Fruit fly (Drosophila melanogaster) whole organism, embryonic: ENCODE data around the gene dmGlut.
A peak's percentile ranks its signal among the peaks of the same experiment; 100 is the strongest.

Experiments
- ATbp ChIP-seq: fragments of 200-800 bp; sonication (Bioruptor generic); optimal IDR thresholded peaks from 2 replicates; lab custom pipeline; 2017; ENCODE audit warnings: missing biosample characterization, mild to moderate bottlenecking, missing genetic modification characterization, missing genetic modification reagents
- Abd-B ChIP-seq: fragments of 200-800 bp; sonication (Bioruptor generic); optimal IDR thresholded peaks from 2 replicates; lab custom pipeline; 2018; ENCODE audit warnings: missing biosample characterization, mild to moderate bottlenecking, missing genetic modification characterization, moderate library complexity
- B-H2 ChIP-seq: fragments of 200-800 bp; sonication (Bioruptor generic); optimal IDR thresholded peaks from 2 replicates; lab custom pipeline; 2018; ENCODE audit warnings: missing biosample characterization, mild to moderate bottlenecking, missing genetic modification characterization
- Bgb ChIP-seq: fragments of 200-800 bp; sonication (Bioruptor generic); IDR thresholded peaks from 2 replicates; pipeline ENCODE4 v1.3.6; 2022; ENCODE audit warnings: missing biosample characterization, missing genetic modification characterization; ENCODE audit not compliant: partially characterized antibody
- CG1024 ChIP-seq: fragments of 200-800 bp; sonication (Bioruptor generic); IDR thresholded peaks from 2 replicates; pipeline ENCODE4 v1.3.6; 2022; ENCODE audit warnings: missing biosample characterization, missing genetic modification characterization
- CG10543 ChIP-seq: fragments of 200-800 bp; sonication (Bioruptor generic); optimal IDR thresholded peaks from 3 replicates; lab custom pipeline; 2017; ENCODE audit warnings: missing biosample characterization, mild to moderate bottlenecking, missing genetic modification characterization, moderate library complexity
- CG12104 ChIP-seq: fragments of 200-800 bp; sonication (Bioruptor generic); optimal IDR thresholded peaks from 3 replicates; lab custom pipeline; 2016; ENCODE audit warnings: missing biosample characterization, missing genetic modification characterization
- CG12299 ChIP-seq: fragments of 200-800 bp; sonication (Bioruptor generic); optimal IDR thresholded peaks from 2 replicates; lab custom pipeline; 2018; ENCODE audit warnings: missing biosample characterization, mild to moderate bottlenecking, missing genetic modification characterization
- CG12659 ChIP-seq: fragments of 200-800 bp; sonication (Bioruptor generic); optimal IDR thresholded peaks from 3 replicates; lab custom pipeline; 2017; ENCODE audit warnings: mild to moderate bottlenecking, missing biosample characterization, missing genetic modification reagents, missing genetic modification characterization
- CG12769 ChIP-seq: fragments of 200-800 bp; sonication (Bioruptor generic); optimal IDR thresholded peaks from 2 replicates; lab custom pipeline; 2019; ENCODE audit warnings: missing biosample characterization, mild to moderate bottlenecking, missing genetic modification characterization, moderate library complexity
- CG13287 ChIP-seq: fragments of 200-800 bp; sonication (Bioruptor generic); IDR thresholded peaks from 2 replicates; pipeline ENCODE4 v1.3.6; 2022; ENCODE audit warnings: missing biosample characterization, missing genetic modification characterization; ENCODE audit not compliant: partially characterized antibody
- CG1603 ChIP-seq: fragments of 200-800 bp; sonication (Bioruptor generic); optimal IDR thresholded peaks from 2 replicates; lab custom pipeline; 2019; ENCODE audit warnings: missing biosample characterization, mild to moderate bottlenecking, missing genetic modification characterization, moderate library complexity
- CG18764 ChIP-seq: fragments of 200-800 bp; sonication (Bioruptor generic); optimal IDR thresholded peaks from 3 replicates; lab custom pipeline; 2016; ENCODE audit warnings: missing biosample characterization, missing genetic modification characterization
- CG3163 ChIP-seq: fragments of 200-800 bp; sonication (Bioruptor generic); optimal IDR thresholded peaks from 3 replicates; lab custom pipeline; 2016; ENCODE audit warnings: missing biosample characterization, missing genetic modification characterization
- CG34224 ChIP-seq: fragments of 200-800 bp; sonication (Bioruptor generic); IDR thresholded peaks from 3 replicates; pipeline ENCODE4 v1.3.6; 2022; ENCODE audit warnings: missing biosample characterization, missing genetic modification characterization; ENCODE audit not compliant: partially characterized antibody
- CG34422 ChIP-seq: fragments of 200-800 bp; sonication (Bioruptor generic); IDR thresholded peaks from 3 replicates; pipeline ENCODE4 v1.3.6; 2022; ENCODE audit warnings: missing biosample characterization, missing genetic modification characterization
- CG43689 ChIP-seq: fragments of 200-800 bp; sonication (Bioruptor generic); IDR thresholded peaks from 2 replicates; pipeline ENCODE4 v1.3.6; 2022; ENCODE audit warnings: missing biosample characterization, missing genetic modification characterization
- CG6654 ChIP-seq: fragments of 200-800 bp; sonication (Bioruptor generic); optimal IDR thresholded peaks from 2 replicates; lab custom pipeline; 2017; ENCODE audit warnings: missing biosample characterization, mild to moderate bottlenecking, missing genetic modification characterization
- CG8281 ChIP-seq: fragments of 200-800 bp; sonication (Bioruptor generic); optimal IDR thresholded peaks from 2 replicates; lab custom pipeline; 2018; ENCODE audit warnings: missing biosample characterization, mild to moderate bottlenecking, missing genetic modification characterization, moderate library complexity
- CG8765 ChIP-seq: fragments of 200-800 bp; sonication (Bioruptor generic); IDR thresholded peaks from 2 replicates; pipeline ENCODE4 v1.3.6; 2022; ENCODE audit warnings: missing biosample characterization, missing genetic modification characterization
- Deaf1 ChIP-seq: fragments of 200-800 bp; optimal IDR thresholded peaks from 3 replicates; lab custom pipeline; 2019; ENCODE audit warnings: missing biosample characterization, mild to moderate bottlenecking, missing genetic modification characterization, moderate library complexity
- Dll ChIP-seq: fragments of 200-800 bp; sonication (Bioruptor generic); IDR thresholded peaks from 4 replicates; pipeline ENCODE4 v1.3.6; 2022; ENCODE audit warnings: missing biosample characterization, missing genetic modification characterization; ENCODE audit not compliant: partially characterized antibody
- ERR ChIP-seq: fragments of 200-800 bp; sonication (Bioruptor generic); optimal IDR thresholded peaks from 2 replicates; lab custom pipeline; 2016; ENCODE audit warnings: missing biosample characterization, missing genetic modification characterization
- Fer1 ChIP-seq: fragments of 200-800 bp; sonication (Bioruptor generic); optimal IDR thresholded peaks from 2 replicates; lab custom pipeline; 2017; ENCODE audit warnings: missing biosample characterization, mild to moderate bottlenecking, missing genetic modification characterization
- GATAe ChIP-seq: fragments of 200-800 bp; sonication (Bioruptor generic); conservative IDR thresholded peaks from 2 replicates; pipeline ENCODE4 v1.3.6; 2022; ENCODE audit warnings: missing biosample characterization, missing genetic modification characterization
- Lpt ChIP-seq: fragments of >200 bp; optimal IDR thresholded peaks from 2 replicates; lab custom pipeline; 2018; ENCODE audit warnings: missing biosample characterization, missing genetic modification characterization
- MBD-R2 ChIP-seq: fragments of 200-800 bp; sonication (Bioruptor generic); IDR thresholded peaks from 2 replicates; pipeline ENCODE4 v1.3.6; 2022; ENCODE audit warnings: missing biosample characterization, missing genetic modification characterization
- MESR4 ChIP-seq: fragments of 200-800 bp; sonication (Bioruptor generic); optimal IDR thresholded peaks from 2 replicates; lab custom pipeline; 2018; ENCODE audit warnings: missing biosample characterization, mild to moderate bottlenecking, missing genetic modification characterization, moderate library complexity
- Myb ChIP-seq: fragments of 200-800 bp; sonication (Bioruptor generic); optimal IDR thresholded peaks from 2 replicates; lab custom pipeline; 2016; ENCODE audit warnings: missing biosample characterization, missing genetic modification characterization
- Neu2 ChIP-seq: fragments of 200-800 bp; sonication (Bioruptor generic); optimal IDR thresholded peaks from 3 replicates; lab custom pipeline; 2016; ENCODE audit warnings: missing biosample characterization, missing genetic modification characterization, borderline replicate concordance
- Opbp ChIP-seq: fragments of 200-800 bp; sonication (Bioruptor generic); IDR thresholded peaks from 3 replicates; pipeline ENCODE4 v1.3.6; 2022; ENCODE audit warnings: missing biosample characterization, missing genetic modification characterization; ENCODE audit not compliant: partially characterized antibody
- Rx ChIP-seq: fragments of 200-800 bp; sonication (Bioruptor generic); IDR thresholded peaks from 2 replicates; pipeline ENCODE4 v1.3.6; 2022; ENCODE audit warnings: missing biosample characterization, missing genetic modification characterization
- abd-A ChIP-seq: fragments of 200-800 bp; sonication (Bioruptor generic); optimal IDR thresholded peaks from 3 replicates; lab custom pipeline; 2019; ENCODE audit warnings: missing biosample characterization, mild to moderate bottlenecking, missing genetic modification characterization, moderate library complexity
- ase ChIP-seq: fragments of 200-800 bp; sonication (Bioruptor generic); IDR thresholded peaks from 3 replicates; pipeline ENCODE4 v1.3.6; 2022; ENCODE audit warnings: missing biosample characterization, missing genetic modification characterization
- bbx ChIP-seq: fragments of 200-800 bp; sonication (Bioruptor generic); IDR thresholded peaks from 2 replicates; pipeline ENCODE4 v1.3.6; 2022; ENCODE audit warnings: missing biosample characterization, missing genetic modification characterization; ENCODE audit not compliant: partially characterized antibody
- cas ChIP-seq: fragments of 200-800 bp; sonication (Bioruptor generic); IDR thresholded peaks from 2 replicates; pipeline ENCODE4 v1.3.6; 2022; ENCODE audit warnings: missing biosample characterization, missing genetic modification characterization
- ci ChIP-seq: fragments of 200-800 bp; sonication (Bioruptor generic); IDR thresholded peaks from 3 replicates; pipeline ENCODE4 v1.3.6; 2022; ENCODE audit warnings: missing biosample characterization, missing genetic modification characterization
- eve ChIP-seq, 2 experiments: fragments of >200 bp; optimal IDR thresholded peaks; 2 replicates each; lab custom pipeline; 2017; ENCODE audit warnings: missing biosample characterization in 2 of 2, missing genetic modification characterization in 2 of 2
- fd102C ChIP-seq: fragments of 200-800 bp; sonication (Bioruptor generic); optimal IDR thresholded peaks from 2 replicates; lab custom pipeline; 2018; ENCODE audit warnings: missing biosample characterization, mild to moderate bottlenecking, missing genetic modification characterization, moderate library complexity
- gro ChIP-seq: fragments of 200-800 bp; sonication (Bioruptor generic); optimal IDR thresholded peaks from 2 replicates; lab custom pipeline; 2016; ENCODE audit warnings: missing biosample characterization, missing genetic modification characterization
- hb ChIP-seq: fragments of 200-800 bp; sonication (Bioruptor generic); IDR thresholded peaks from 3 replicates; pipeline ENCODE4 v1.3.6; 2022; ENCODE audit warnings: missing biosample characterization, missing genetic modification characterization; ENCODE audit not compliant: partially characterized antibody
- lbe ChIP-seq: fragments of 200-800 bp; sonication (Bioruptor generic); optimal IDR thresholded peaks from 2 replicates; lab custom pipeline; 2016; ENCODE audit warnings: missing biosample characterization, mild to moderate bottlenecking, missing genetic modification characterization
- nmo ChIP-seq: fragments of 200-800 bp; sonication (Bioruptor generic); optimal IDR thresholded peaks from 2 replicates; lab custom pipeline; 2018; ENCODE audit warnings: missing biosample characterization, mild to moderate bottlenecking, missing genetic modification characterization, moderate library complexity
- odd ChIP-seq: fragments of 200-800 bp; sonication (Bioruptor generic); optimal IDR thresholded peaks from 2 replicates; lab custom pipeline; 2017; ENCODE audit warnings: missing biosample characterization, mild to moderate bottlenecking, missing genetic modification characterization
- pzg ChIP-seq: fragments of 200-800 bp; sonication (Bioruptor generic); optimal IDR thresholded peaks from 3 replicates; lab custom pipeline; 2018; ENCODE audit warnings: missing biosample characterization, mild to moderate bottlenecking, missing genetic modification characterization, moderate library complexity
- sima ChIP-seq: fragments of 200-800 bp; sonication (Bioruptor generic); optimal IDR thresholded peaks from 2 replicates; lab custom pipeline; 2016; ENCODE audit warnings: missing biosample characterization, missing genetic modification characterization
- so ChIP-seq: fragments of 200-800 bp; sonication (Bioruptor generic); IDR thresholded peaks from 3 replicates; pipeline ENCODE4 v1.3.6; 2022; ENCODE audit warnings: missing biosample characterization, missing genetic modification characterization
- tap ChIP-seq: fragments of 200-800 bp; optimal IDR thresholded peaks from 3 replicates; lab custom pipeline; 2019; ENCODE audit warnings: missing biosample characterization, mild to moderate bottlenecking, missing genetic modification characterization, moderate library complexity
- trem ChIP-seq: fragments of 200-800 bp; optimal IDR thresholded peaks from 3 replicates; lab custom pipeline; 2019; ENCODE audit warnings: missing biosample characterization, mild to moderate bottlenecking, missing genetic modification characterization, moderate library complexity
- twi ChIP-seq: fragments of 200-800 bp; optimal IDR thresholded peaks from 2 replicates; lab custom pipeline; 2019; ENCODE audit warnings: missing biosample characterization, mild to moderate bottlenecking, missing genetic modification characterization, moderate library complexity
- wor ChIP-seq: fragments of 200-800 bp; sonication (Bioruptor generic); IDR thresholded peaks from 2 replicates; pipeline ENCODE4 v1.3.6; 2022; ENCODE audit warnings: missing biosample characterization, missing genetic modification characterization

Gene dmGlut

DNA sequence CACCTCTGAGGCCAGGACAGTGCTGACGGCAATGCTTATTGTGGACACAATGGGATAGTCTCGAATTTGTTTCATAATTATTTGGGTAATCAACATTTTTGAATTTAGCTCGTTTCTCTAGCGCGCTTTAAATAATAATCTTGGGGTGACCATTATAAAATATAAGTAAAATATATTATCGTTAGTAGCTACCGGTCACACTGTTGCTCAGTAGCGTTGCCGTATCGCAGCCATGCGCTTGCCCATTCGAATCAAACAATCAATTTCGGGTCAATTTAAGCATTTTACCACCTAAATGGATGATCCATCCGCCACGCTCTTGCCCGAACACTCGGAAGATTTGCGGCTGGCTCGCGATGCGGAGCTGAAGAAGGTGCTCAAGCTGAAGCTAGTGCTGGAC is 37.5 kb upstream of the dmGlut start, which contains the start of the genes zuc and dgt2 (continued):
- no peak for TF ChIP-seq hb (GFP tag; lab: Robert Waterston, UW)
- peak; percentile 71 for TF ChIP-seq MBD-R2
- no peak for TF ChIP-seq CG12104 (GFP tag; lab: Kevin White, UChicago)
- peak; percentile 11 for TF ChIP-seq CG12659 (GFP tag; lab: Kevin White, UChicago)
- peak; percentile 6 for TF ChIP-seq nmo (GFP tag; lab: Kevin White, UChicago)
- TF ChIP-seq CG13287 (GFP tag; lab: Robert Waterston, UW), result peak; percentile 58
- TF ChIP-seq Fer1, result no peak
- TF ChIP-seq Abd-B (GFP tag; lab: Kevin White, UChicago), result peak; percentile 16
- 0 out of 4 replicates have a peak, but pooled peaks have one; percentile 29 for TF ChIP-seq Dll
- TF ChIP-seq Neu2 (GFP tag; lab: Kevin White, UChicago), result no peak
- TF ChIP-seq CG6654, result no peak
- peak; percentile 64 for TF ChIP-seq trem (tag; lab: Kevin White, UChicago)
- no peak for TF ChIP-seq Deaf1
- no peak for TF ChIP-seq CG8281 (tag; lab: Kevin White, UChicago)
- TF ChIP-seq CG18764 (GFP tag; lab: Kevin White, UChicago), result no peak
- peak; percentile 71 for TF ChIP-seq pzg (GFP tag; lab: Kevin White, UChicago)
- TF ChIP-seq so, result no peak
- peak; percentile 53 for TF ChIP-seq MESR4
- no peak for TF ChIP-seq Bgb (GFP tag; lab: Robert Waterston, UW)
- TF ChIP-seq CG34224 (GFP tag; lab: Robert Waterston, UW), result peak; percentile 44; the same call in 1 of the 3 replicates
- TF ChIP-seq Lpt, result no peak
- no peak for TF ChIP-seq eve (GFP tag; optimal IDR thresholded peaks at IDR 0.05; lab: Kevin White, UChicago)
- no peak for TF ChIP-seq CG1024 (GFP tag; lab: Robert Waterston, UW)
- no peak for TF ChIP-seq Rx (GFP tag; lab: Robert Waterston, UW)
- TF ChIP-seq cas, result no peak
- no peak for TF ChIP-seq twi (tag; lab: Kevin White, UChicago)
- TF ChIP-seq CG12769 (tag; lab: Kevin White, UChicago), result no peak
- no peak for TF ChIP-seq fd102C
- no peak for TF ChIP-seq ERR
- TF ChIP-seq wor (GFP tag; lab: Robert Waterston, UW), result no peak
- no peak for TF ChIP-seq CG34422 (GFP tag; lab: Robert Waterston, UW)
- TF ChIP-seq lbe (GFP tag; lab: Kevin White, UChicago), result no peak
- TF ChIP-seq CG8765 (GFP tag; lab: Robert Waterston, UW), result no peak
- TF ChIP-seq CG12299 (tag; lab: Kevin White, UChicago), result no peak
- TF ChIP-seq bbx (GFP tag; lab: Robert Waterston, UW), result peak; percentile 44; the same call in 1 of the 2 replicates
- no peak for TF ChIP-seq abd-A
- TF ChIP-seq CG1603 (tag; lab: Kevin White, UChicago), result peak; percentile 45
- TF ChIP-seq ase (GFP tag; lab: Robert Waterston, UW), result no peak
- TF ChIP-seq B-H2 (GFP tag; lab: Kevin White, UChicago), result no peak
- TF ChIP-seq CG10543 (GFP tag; lab: Kevin White, UChicago), result no peak
- TF ChIP-seq tap (tag; lab: Kevin White, UChicago), result no peak
- no peak for TF ChIP-seq ATbp
- peak; percentile 11 for TF ChIP-seq Myb (GFP tag; lab: Kevin White, UChicago)
- 0 out of 3 replicates have a peak, but pooled peaks have one; percentile 51 for TF ChIP-seq ci (GFP tag; lab: Robert Waterston, UW)
- TF ChIP-seq Opbp, result no peak
- TF ChIP-seq gro (GFP tag; lab: Kevin White, UChicago), result no peak
- no peak for TF ChIP-seq GATAe
- no peak for TF ChIP-seq CG3163
- TF ChIP-seq sima (GFP tag; lab: Kevin White, UChicago), result no peak
- TF ChIP-seq odd (GFP tag; lab: Kevin White, UChicago), result no peak
- no peak for TF ChIP-seq CG43689 (GFP tag; lab: Robert Waterston, UW)
